Fruit fly (Drosophila melanogaster): ENCODE data around the gene myd.

The myd gene

DNA sequence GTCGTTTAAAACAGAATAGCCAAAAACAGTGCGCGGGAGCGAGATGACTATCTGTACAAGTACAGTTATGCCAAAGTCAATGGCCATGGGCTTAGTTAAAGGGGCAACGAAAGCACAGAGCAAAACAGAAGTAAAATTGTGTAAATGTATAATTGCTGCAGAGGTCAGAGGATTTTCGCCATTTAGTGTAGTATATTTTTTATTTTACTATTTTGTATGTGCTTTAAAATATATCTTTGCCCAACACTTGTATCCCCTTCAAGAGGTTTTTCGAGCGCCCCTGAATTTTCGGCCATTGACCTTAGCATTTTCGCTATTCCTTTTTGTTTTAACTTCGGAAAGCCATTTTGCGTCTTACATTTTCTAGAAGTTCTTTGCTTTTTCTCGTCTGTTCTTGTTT is 22.5 kb upstream of the myd start (continued):
- peak; percentile 19 for TF ChIP-seq lilli (GFP tag; optimal IDR thresholded peaks at IDR 0.05)
- TF ChIP-seq ewg (GFP tag; optimal IDR thresholded peaks at IDR 0.05) = no peak
- TF ChIP-seq pfk (GFP tag; optimal IDR thresholded peaks at IDR 0.05) = no peak
- no peak for TF ChIP-seq Poxn (GFP tag; IDR thresholded peaks at IDR 0.05)
- TF ChIP-seq nmo (GFP tag; optimal IDR thresholded peaks at IDR 0.05) = peak; percentile 7
- TF ChIP-seq CG8944 (GFP tag; optimal IDR thresholded peaks at IDR 0.05) = no peak
- TF ChIP-seq CkIIα-i1 (GFP tag; IDR thresholded peaks at IDR 0.05) = no peak
- TF ChIP-seq trh (GFP tag; optimal IDR thresholded peaks at IDR 0.05) = no peak
- no peak for TF ChIP-seq chm (GFP tag; IDR thresholded peaks at IDR 0.05)
- no peak for TF ChIP-seq CG13287 (GFP tag; IDR thresholded peaks at IDR 0.05; ENCODE audit: partially characterized antibody)
- no peak for TF ChIP-seq sc (optimal IDR thresholded peaks at IDR 0.05)
- TF ChIP-seq sc (GFP tag; optimal IDR thresholded peaks at IDR 0.05) = no peak
- TF ChIP-seq az2 (GFP tag; optimal IDR thresholded peaks at IDR 0.05) = no peak
- TF ChIP-seq pan (optimal IDR thresholded peaks at IDR 0.05) = no peak
- TF ChIP-seq pan (GFP tag; optimal IDR thresholded peaks at IDR 0.05 in 1 of 2, IDR thresholded peaks at IDR 0.05 in 1 of 2) = peak in 1 of 2 experiments; percentile 29
- no peak for TF ChIP-seq CG6791 (GFP tag; IDR thresholded peaks at IDR 0.05; ENCODE audit: partially characterized antibody)
- peak; percentile 9 for TF ChIP-seq CG1233 (GFP tag; optimal IDR thresholded peaks at IDR 0.05)
- no peak for TF ChIP-seq Scr (GFP tag; IDR thresholded peaks at IDR 0.05; ENCODE audit: partially characterized antibody)
- 0 out of 2 replicates have a peak, but pooled peaks have one; percentile 22 for TF ChIP-seq HLH3B (GFP tag; IDR thresholded peaks at IDR 0.05)
- no peak for TF ChIP-seq CG12744 (GFP tag; optimal IDR thresholded peaks at IDR 0.05)
- TF ChIP-seq pita (GFP tag; optimal IDR thresholded peaks at IDR 0.05) = no peak
- no peak for TF ChIP-seq psq (GFP tag; optimal IDR thresholded peaks at IDR 0.05)
- no peak for TF ChIP-seq CG8281 (tag; optimal IDR thresholded peaks at IDR 0.05)
- TF ChIP-seq CG12071 (GFP tag; optimal IDR thresholded peaks at IDR 0.05) = no peak
- no peak for TF ChIP-seq slp2 (GFP tag; optimal IDR thresholded peaks at IDR 0.05)
- TF ChIP-seq CG11398 (GFP tag; optimal IDR thresholded peaks at IDR 0.05) = no peak
- TF ChIP-seq tin (GFP tag; optimal IDR thresholded peaks at IDR 0.05) = no peak
- no peak for TF ChIP-seq kni (GFP tag; optimal IDR thresholded peaks at IDR 0.05)
- no peak for TF ChIP-seq prd (optimal IDR thresholded peaks at IDR 0.05)
- peak; percentile 49; the same call in 2 of the 3 replicates for TF ChIP-seq prd (GFP tag; IDR thresholded peaks at IDR 0.05)
- no peak for TF ChIP-seq CG31365 (tag; optimal IDR thresholded peaks at IDR 0.05)
- no peak for TF ChIP-seq gsb-n (tag; optimal IDR thresholded peaks at IDR 0.05)
- TF ChIP-seq ems (GFP tag; optimal IDR thresholded peaks at IDR 0.05) = no peak
- no peak for TF ChIP-seq exex (tag; optimal IDR thresholded peaks at IDR 0.05)
- TF ChIP-seq sim (GFP tag; IDR thresholded peaks at IDR 0.05) = no peak
- TF ChIP-seq mld (GFP tag; IDR thresholded peaks at IDR 0.05; ENCODE audit: partially characterized antibody) = no peak
- TF ChIP-seq PHDP (tag; optimal IDR thresholded peaks at IDR 0.05) = no peak
- peak; percentile 13 for TF ChIP-seq CG8388 (GFP tag; optimal IDR thresholded peaks at IDR 0.05)
- TF ChIP-seq CG4730 (GFP tag; IDR thresholded peaks at IDR 0.05) = peak; percentile 24; the same call in 1 of the 2 replicates
- no peak for TF ChIP-seq ase (GFP tag; IDR thresholded peaks at IDR 0.05)
- TF ChIP-seq Vsx1 (GFP tag; optimal IDR thresholded peaks at IDR 0.05) = no peak
- no peak for TF ChIP-seq dan (GFP tag; IDR thresholded peaks at IDR 0.05)
- no peak for TF ChIP-seq CG2129 (GFP tag; IDR thresholded peaks at IDR 0.05; ENCODE audit: partially characterized antibody)
- peak; percentile 1 for TF ChIP-seq CG18599 (GFP tag; optimal IDR thresholded peaks at IDR 0.05)
- TF ChIP-seq cwo (GFP tag; optimal IDR thresholded peaks at IDR 0.05) = no peak
- no peak for TF ChIP-seq Nf-YB (GFP tag; optimal IDR thresholded peaks at IDR 0.05)
- TF ChIP-seq Hand (GFP tag; optimal IDR thresholded peaks at IDR 0.05) = no peak
- no peak for TF ChIP-seq CG8089 (GFP tag; optimal IDR thresholded peaks at IDR 0.05)
- TF ChIP-seq ap (GFP tag; IDR thresholded peaks at IDR 0.05) = no peak
- no peak for TF ChIP-seq CTCF (GFP tag; optimal IDR thresholded peaks at IDR 0.05)
- TF ChIP-seq aop (GFP tag; IDR thresholded peaks at IDR 0.05) = no peak
- TF ChIP-seq Hr3 (GFP tag; optimal IDR thresholded peaks at IDR 0.05) = no peak
- TF ChIP-seq Lim3 (GFP tag; IDR thresholded peaks at IDR 0.05) = no peak
